4 fruit fly cellular contexts compared by ENCODE assay signal in genomic region chr2L:3044660-3045504, dm6.
TF ChIP-seq lines count a peak whose summit lies in the region.

No protein-coding gene starts in this region.

- TF ChIP-seq CTCF in whole organism, embryonic (GFP tag; optimal IDR thresholded peaks at IDR 0.05; lab: Kevin White, UChicago) = no peak

TF ChIP-seq in whole organism, adult, 20 proteins besides CTCF, POLR2A, EP300 and RAD21:
- no peak for TF ChIP-seq bab1 (GFP tag; optimal IDR thresholded peaks at IDR 0.05; lab: Kevin White, UChicago)
- peak; percentile 77 for TF ChIP-seq tj (GFP tag; optimal IDR thresholded peaks at IDR 0.05; lab: Kevin White, UChicago)
- TF ChIP-seq cic (GFP tag; optimal IDR thresholded peaks at IDR 0.05; lab: Kevin White, UChicago) = peak; percentile 82
- peak; percentile 95 for TF ChIP-seq kay (GFP tag; lab: Kevin White, UChicago; ENCODE audit: borderline replicate concordance)
- no peak for TF ChIP-seq CG33017 (tag; optimal IDR thresholded peaks at IDR 0.05; lab: Kevin White, UChicago)
- TF ChIP-seq CG7101 (tag; optimal IDR thresholded peaks at IDR 0.05; lab: Kevin White, UChicago) = no peak
- TF ChIP-seq CG11617 (GFP tag; optimal IDR thresholded peaks at IDR 0.05; lab: Kevin White, UChicago) = peak; percentile 6
- no peak for TF ChIP-seq ovo (GFP tag; optimal IDR thresholded peaks at IDR 0.05; lab: Kevin White, UChicago)
- peak; percentile 11 for TF ChIP-seq CG14711 (tag; optimal IDR thresholded peaks at IDR 0.05; lab: Kevin White, UChicago)
- TF ChIP-seq Clk (GFP tag; optimal IDR thresholded peaks at IDR 0.05; lab: Kevin White, UChicago) = peak; percentile 6
- TF ChIP-seq CG5204 (GFP tag; optimal IDR thresholded peaks at IDR 0.05; lab: Kevin White, UChicago) = no peak
- TF ChIP-seq Mnt (GFP tag; optimal IDR thresholded peaks at IDR 0.05; lab: Kevin White, UChicago) = peak; percentile 18
- TF ChIP-seq CG12768 (GFP tag; optimal IDR thresholded peaks at IDR 0.05; lab: Kevin White, UChicago) = peak; percentile 36
- peak; percentile 1 for TF ChIP-seq Hr96 (GFP tag; optimal IDR thresholded peaks at IDR 0.05; lab: Kevin White, UChicago)

TF ChIP-seq in whole organism, embryonic, 481 proteins besides CTCF, POLR2A, EP300 and RAD21:
- TF ChIP-seq Dfd (GFP tag; optimal IDR thresholded peaks at IDR 0.05; lab: Kevin White, UChicago) = no peak
- TF ChIP-seq tx (GFP tag; optimal IDR thresholded peaks at IDR 0.05; lab: Kevin White, UChicago) = no peak
- no peak for TF ChIP-seq CG8765 (GFP tag; IDR thresholded peaks at IDR 0.05; lab: Robert Waterston, UW)
- TF ChIP-seq pum (GFP tag; optimal IDR thresholded peaks at IDR 0.05; lab: Kevin White, UChicago) = no peak
- peak; percentile 81 for TF ChIP-seq exex (tag; optimal IDR thresholded peaks at IDR 0.05; lab: Kevin White, UChicago)
- no peak for TF ChIP-seq CG6654 (GFP tag; optimal IDR thresholded peaks at IDR 0.05; lab: Kevin White, UChicago)
- TF ChIP-seq CG7987 (GFP tag; optimal IDR thresholded peaks at IDR 0.05; lab: Kevin White, UChicago) = peak; percentile 0
- peak; percentile 81 for TF ChIP-seq grn (GFP tag; optimal IDR thresholded peaks at IDR 0.05; lab: Kevin White, UChicago)
- TF ChIP-seq CG33213 (GFP tag; optimal IDR thresholded peaks at IDR 0.05; lab: Kevin White, UChicago) = no peak
- peak; percentile 69; the same call in 2 of the 3 replicates for TF ChIP-seq CG11456 (GFP tag; IDR thresholded peaks at IDR 0.05; lab: Robert Waterston, UW)
- peak; percentile 58 for TF ChIP-seq CG34376 (GFP tag; optimal IDR thresholded peaks at IDR 0.05; lab: Kevin White, UChicago)
- no peak for TF ChIP-seq CG2202 (tag; optimal IDR thresholded peaks at IDR 0.05; lab: Kevin White, UChicago)
- no peak for TF ChIP-seq Lpt (GFP tag; optimal IDR thresholded peaks at IDR 0.05; lab: Kevin White, UChicago)
- no peak for TF ChIP-seq Hsf (GFP tag; optimal IDR thresholded peaks at IDR 0.05; lab: Kevin White, UChicago)
- no peak for TF ChIP-seq CG8089 (GFP tag; optimal IDR thresholded peaks at IDR 0.05; lab: Kevin White, UChicago)
- peak; percentile 25 for TF ChIP-seq mirr (GFP tag; optimal IDR thresholded peaks at IDR 0.05; lab: Kevin White, UChicago)
- no peak for TF ChIP-seq stwl (tag; optimal IDR thresholded peaks at IDR 0.05; lab: Kevin White, UChicago)
- TF ChIP-seq GATAe (GFP tag; conservative IDR thresholded peaks at IDR 0.05; lab: Robert Waterston, UW) = peak; percentile 9; the same call in 1 of the 2 replicates
- TF ChIP-seq Med (GFP tag; lab: Kevin White, UChicago) = peak; percentile 47
- no peak for TF ChIP-seq Mad (GFP tag; optimal IDR thresholded peaks at IDR 0.05; lab: Kevin White, UChicago)
- no peak for TF ChIP-seq HmgZ (tag; optimal IDR thresholded peaks at IDR 0.05; lab: Kevin White, UChicago)
- no peak for TF ChIP-seq CG32772 (GFP tag; IDR thresholded peaks at IDR 0.05; lab: Robert Waterston, UW)
- TF ChIP-seq az2 (GFP tag; optimal IDR thresholded peaks at IDR 0.05; lab: Kevin White, UChicago) = no peak
- TF ChIP-seq ci (GFP tag; IDR thresholded peaks at IDR 0.05; lab: Robert Waterston, UW) = no peak
- no peak for TF ChIP-seq Hr39 (optimal IDR thresholded peaks at IDR 0.05; lab: Kevin White, UChicago)
- TF ChIP-seq pnt (GFP tag; optimal IDR thresholded peaks at IDR 0.05; lab: Kevin White, UChicago) = no peak
- no peak for TF ChIP-seq Ptx1 (GFP tag; IDR thresholded peaks at IDR 0.05; lab: Robert Waterston, UW)
- TF ChIP-seq CG4730 (GFP tag; IDR thresholded peaks at IDR 0.05; lab: Robert Waterston, UW) = no peak

TF ChIP-seq in whole organism, prepupa, 60 proteins besides CTCF, POLR2A, EP300 and RAD21:
- no peak for TF ChIP-seq net (GFP tag; optimal IDR thresholded peaks at IDR 0.05; lab: Kevin White, UChicago)
- TF ChIP-seq vri (GFP tag; optimal IDR thresholded peaks at IDR 0.05; lab: Kevin White, UChicago) = peak; percentile 39
- no peak for TF ChIP-seq Met (GFP tag; optimal IDR thresholded peaks at IDR 0.05; lab: Kevin White, UChicago)
- TF ChIP-seq svp (GFP tag; lab: Kevin White, UChicago) = peak; percentile 96
- no peak for TF ChIP-seq pdm3 (GFP tag; optimal IDR thresholded peaks at IDR 0.05; lab: Kevin White, UChicago)
- TF ChIP-seq CG34406 (GFP tag; optimal IDR thresholded peaks at IDR 0.05; lab: Kevin White, UChicago) = no peak
- no peak for TF ChIP-seq salr (GFP tag; optimal IDR thresholded peaks at IDR 0.05; lab: Kevin White, UChicago)
- peak; percentile 35 for TF ChIP-seq fkh (GFP tag; optimal IDR thresholded peaks at IDR 0.05; lab: Kevin White, UChicago)

TF ChIP-seq in whole organism, wandering third instar larva, 38 proteins besides CTCF, POLR2A, EP300 and RAD21:
- no peak for TF ChIP-seq Rel (GFP tag; optimal IDR thresholded peaks at IDR 0.05; lab: Kevin White, UChicago)
- peak; percentile 95 for TF ChIP-seq Rel (tag; optimal IDR thresholded peaks at IDR 0.05; lab: Kevin White, UChicago)
- TF ChIP-seq brk (GFP tag; optimal IDR thresholded peaks at IDR 0.05; lab: Kevin White, UChicago) = no peak
- TF ChIP-seq Dif (GFP tag; optimal IDR thresholded peaks at IDR 0.05; lab: Kevin White, UChicago; ENCODE audit: partially characterized antibody) = no peak
- peak; percentile 2 for TF ChIP-seq Hr83 (GFP tag; optimal IDR thresholded peaks at IDR 0.05; lab: Kevin White, UChicago; ENCODE audit: poor library complexity, severe bottlenecking)
- no peak for TF ChIP-seq CrebA (GFP tag; optimal IDR thresholded peaks at IDR 0.05; lab: Kevin White, UChicago; ENCODE audit: borderline replicate concordance)
- peak; percentile 51 for TF ChIP-seq h (GFP tag; optimal IDR thresholded peaks at IDR 0.05; lab: Kevin White, UChicago)
